Worm (Caenorhabditis elegans): Measurements from ENCODE around the gene nhr-103.

DNA sequence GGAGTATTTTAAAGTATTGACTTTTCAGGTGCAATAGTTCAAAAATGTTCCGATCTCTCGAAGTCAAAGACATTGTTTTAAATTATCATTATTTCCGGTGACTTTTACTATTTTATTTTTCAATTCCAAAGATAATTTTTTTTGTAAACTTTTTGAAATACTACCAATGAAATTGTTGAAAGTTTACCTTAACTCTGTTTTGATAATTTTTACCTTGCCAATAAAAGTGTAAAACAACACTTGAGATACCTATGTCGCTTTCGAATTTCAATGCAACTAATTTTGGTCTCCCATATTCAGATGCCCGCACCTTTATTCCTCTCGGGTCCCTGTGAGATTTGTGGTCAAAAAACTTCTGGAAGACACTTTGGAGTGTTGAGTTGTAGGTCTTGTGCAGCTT is at the start of gene nhr-103:
- no peak for TF ChIP-seq ceh-16 (tag; optimal IDR thresholded peaks at IDR 0.05)
- no peak for TF ChIP-seq nhr-25 (tag; optimal IDR thresholded peaks at IDR 0.05)
- TF ChIP-seq unc-39 (tag; optimal IDR thresholded peaks at IDR 0.05) = no peak
- TF ChIP-seq sea-2 (GFP tag; optimal IDR thresholded peaks at IDR 0.05) = no peak
- TF ChIP-seq ama-1 (optimal IDR thresholded peaks at IDR 0.05) = no peak
- TF ChIP-seq pqm-1 (tag; optimal IDR thresholded peaks at IDR 0.05) = no peak
- TF ChIP-seq lin-39 (tag; optimal IDR thresholded peaks at IDR 0.05) = no peak
- TF ChIP-seq snpc-4 (tag; optimal IDR thresholded peaks at IDR 0.05) = no peak
- no peak for TF ChIP-seq ceh-82 (tag; optimal IDR thresholded peaks at IDR 0.05)

Measured in whole organism, L3 larva.